Worm (Caenorhabditis elegans): ENCODE data around the gene T11G6.2.

Gene T11G6.2

ce11 chrIV:10900083-10900482 lies 41.8 kb upstream of the T11G6.2 start, which contains the start of gene srlf-30:
Gene srlf-30 (plus strand): TSS chrIV:10900383.
- no peak for TF ChIP-seq nhr-43 (tag; optimal IDR thresholded peaks at IDR 0.05; ENCODE audit: poor library complexity, severe bottlenecking)
- TF ChIP-seq fos-1 (tag; optimal IDR thresholded peaks at IDR 0.05) = no peak
- TF ChIP-seq fkh-10 (GFP tag; optimal IDR thresholded peaks at IDR 0.05) = no peak
- TF ChIP-seq skn-1 (tag; optimal IDR thresholded peaks at IDR 0.05) = no peak

ce11 chrIV:10899091-10899490 lies 40.8 kb upstream of the T11G6.2 start, which contains the start of the genes F13E9.9 and F13E9.19:
Gene F13E9.9 (minus strand): TSS chrIV:10899191.
Gene F13E9.19 (plus strand): TSS chrIV:10899406.
- TF ChIP-seq daf-12 (tag; optimal IDR thresholded peaks at IDR 0.05) (no peak), jun-1 (tag; optimal IDR thresholded peaks at IDR 0.05) (no peak), tbx-2 (tag; optimal IDR thresholded peaks at IDR 0.05) (no peak), hmg-11 (tag; optimal IDR thresholded peaks at IDR 0.05) (no peak), elt-1 (tag; optimal IDR thresholded peaks at IDR 0.05) (no peak), fos-1 (tag; optimal IDR thresholded peaks at IDR 0.05) (no peak), nhr-11 (tag; optimal IDR thresholded peaks at IDR 0.05) (no peak), eor-1 (tag; optimal IDR thresholded peaks at IDR 0.05) (no peak), lin-39 (tag; optimal IDR thresholded peaks at IDR 0.05) (no peak), mdl-1 (tag; optimal IDR thresholded peaks at IDR 0.05) (no peak), mml-1 (tag; optimal IDR thresholded peaks at IDR 0.05) (no peak), lin-15B (tag; optimal IDR thresholded peaks at IDR 0.05) (no peak), ceh-16 (tag; optimal IDR thresholded peaks at IDR 0.05) (no peak)

- no peak for TF ChIP-seq unc-62 (GFP tag; optimal IDR thresholded peaks at IDR 0.05)
- TF ChIP-seq nhr-77 (tag; optimal IDR thresholded peaks at IDR 0.05) = no peak
- TF ChIP-seq nhr-11 (tag; optimal IDR thresholded peaks at IDR 0.05) = no peak
- TF ChIP-seq hmg-11 (tag; optimal IDR thresholded peaks at IDR 0.05) = no peak
- TF ChIP-seq lsy-12 (tag; optimal IDR thresholded peaks at IDR 0.05) = no peak
- TF ChIP-seq nhr-28 (tag; optimal IDR thresholded peaks at IDR 0.05) = no peak
- no peak for TF ChIP-seq nfya-1 (tag; optimal IDR thresholded peaks at IDR 0.05; ENCODE audit: insufficient read depth)
- no peak for TF ChIP-seq egl-5 (tag; optimal IDR thresholded peaks at IDR 0.05)
- TF ChIP-seq elt-1 (tag; optimal IDR thresholded peaks at IDR 0.05) = no peak
- no peak for TF ChIP-seq nhr-25 (tag; optimal IDR thresholded peaks at IDR 0.05)
- no peak for TF ChIP-seq snpc-4 (tag; optimal IDR thresholded peaks at IDR 0.05)
- no peak for TF ChIP-seq jun-1 (tag; optimal IDR thresholded peaks at IDR 0.05)
Measured at ce11 chrIV:10898160-10898559, 39.9 kb upstream of the T11G6.2 start.

DNA sequence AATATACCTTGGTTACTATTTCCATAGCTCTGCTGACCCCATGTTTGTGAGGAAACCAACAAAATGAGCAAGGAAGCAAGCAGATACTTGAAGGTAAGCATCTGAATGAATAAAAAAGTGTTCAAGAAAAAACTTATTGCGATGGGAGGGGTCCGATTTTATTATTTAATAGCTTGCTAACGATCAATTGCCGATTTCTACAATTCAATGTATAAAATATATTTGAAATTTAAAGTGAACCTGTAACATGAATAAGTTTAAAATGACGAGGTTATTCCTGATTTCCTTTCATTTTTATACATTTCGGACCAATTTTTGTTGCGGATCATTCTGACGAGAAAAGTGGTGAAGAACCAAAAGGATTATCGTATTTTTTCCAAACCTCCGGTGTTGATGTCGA lies 38.2 kb upstream of the T11G6.2 start, which contains the start of gene srlf-13:
Gene srlf-13 (minus strand): TSS at position 101 of the 400 bp plus-strand sequence.
- no peak for TF ChIP-seq nhr-25 (tag; optimal IDR thresholded peaks at IDR 0.05)
- TF ChIP-seq ceh-28 (tag; optimal IDR thresholded peaks at IDR 0.05) = no peak
- no peak for TF ChIP-seq ztf-4 (tag; optimal IDR thresholded peaks at IDR 0.05)
- no peak for TF ChIP-seq unc-39 (tag; optimal IDR thresholded peaks at IDR 0.05)
- TF ChIP-seq nhr-76 (tag; optimal IDR thresholded peaks at IDR 0.05) = no peak
- TF ChIP-seq nhr-23 (tag; optimal IDR thresholded peaks at IDR 0.05) = no peak

DNA sequence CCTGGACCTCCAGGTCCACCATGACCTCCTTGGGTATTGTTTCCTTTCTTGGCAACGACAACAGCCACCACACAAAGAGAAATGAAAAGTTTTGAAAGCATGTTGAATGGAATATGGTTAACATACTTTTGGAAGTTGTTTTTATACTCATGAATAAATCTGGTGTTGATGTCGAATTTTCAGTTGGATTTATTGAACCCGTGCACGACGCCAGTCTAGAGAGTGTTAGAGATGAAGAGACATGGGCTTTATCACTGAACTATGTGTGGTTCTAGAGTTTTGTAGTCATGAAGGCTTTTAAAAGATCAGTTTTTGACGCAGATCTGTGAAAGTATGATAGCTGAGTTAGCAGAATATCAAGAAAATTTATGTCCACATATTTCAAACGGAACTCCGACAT lies 36.0 kb upstream of the T11G6.2 start, which contains the start of gene srlf-14:
Gene srlf-14 (minus strand): TSS at position 101 of the 400 bp plus-strand sequence.
- TF ChIP-seq ZK546.5 (tag; optimal IDR thresholded peaks at IDR 0.05) = no peak
- TF ChIP-seq nhr-28 (tag; optimal IDR thresholded peaks at IDR 0.05) = no peak
- no peak for TF ChIP-seq nhr-11 (tag; optimal IDR thresholded peaks at IDR 0.05)
- no peak for TF ChIP-seq nhr-77 (tag; optimal IDR thresholded peaks at IDR 0.05)
- TF ChIP-seq skn-1 (tag; optimal IDR thresholded peaks at IDR 0.05) = no peak
- no peak for TF ChIP-seq nhr-237 (tag; optimal IDR thresholded peaks at IDR 0.05)
- no peak for TF ChIP-seq nhr-12 (tag; optimal IDR thresholded peaks at IDR 0.05)
- TF ChIP-seq fkh-10 (GFP tag; optimal IDR thresholded peaks at IDR 0.05) = no peak
- TF ChIP-seq mdl-1 (tag; optimal IDR thresholded peaks at IDR 0.05) = no peak
- no peak for TF ChIP-seq eor-1 (tag; optimal IDR thresholded peaks at IDR 0.05)

ce11 chrIV:10891993-10892392 lies 33.7 kb upstream of the T11G6.2 start, which contains the start of gene srlf-12:
Gene srlf-12 (minus strand): TSS chrIV:10892093.
- TF ChIP-seq ztf-11 (tag; optimal IDR thresholded peaks at IDR 0.05) (no peak), ztf-4 (tag; optimal IDR thresholded peaks at IDR 0.05) (no peak), pqm-1 (tag; optimal IDR thresholded peaks at IDR 0.05) (no peak), ZK546.5 (tag; optimal IDR thresholded peaks at IDR 0.05) (no peak), mml-1 (tag; optimal IDR thresholded peaks at IDR 0.05) (no peak), jun-1 (tag; optimal IDR thresholded peaks at IDR 0.05) (no peak), fkh-10 (GFP tag; optimal IDR thresholded peaks at IDR 0.05) (no peak), nhr-28 (tag; optimal IDR thresholded peaks at IDR 0.05) (no peak), nhr-43 (tag; optimal IDR thresholded peaks at IDR 0.05; ENCODE audit: poor library complexity, severe bottlenecking) (no peak), tbx-2 (tag; optimal IDR thresholded peaks at IDR 0.05) (no peak), nhr-237 (tag; optimal IDR thresholded peaks at IDR 0.05) (no peak), egl-5 (tag; optimal IDR thresholded peaks at IDR 0.05) (no peak), nhr-76 (tag; optimal IDR thresholded peaks at IDR 0.05) (no peak), elt-3 (tag; optimal IDR thresholded peaks at IDR 0.05) (no peak), aly-2 (tag; optimal IDR thresholded peaks at IDR 0.05) (no peak), elt-1 (tag; optimal IDR thresholded peaks at IDR 0.05) (no peak), ceh-82 (tag; optimal IDR thresholded peaks at IDR 0.05) (no peak), unc-39 (tag; optimal IDR thresholded peaks at IDR 0.05) (no peak), ama-1 (optimal IDR thresholded peaks at IDR 0.05) (no peak), nhr-77 (tag; optimal IDR thresholded peaks at IDR 0.05) (no peak)
